Worm (Caenorhabditis elegans): ENCODE results near the gene hcp-3.

Gene hcp-3

ce11 chrIII:9646440-9647021 is 30.3 kb upstream of the hcp-3 start:
- peak; percentile 67 for TF ChIP-seq ref-2 (tag; optimal IDR thresholded peaks at IDR 0.05)
- TF ChIP-seq madf-2 (tag; optimal IDR thresholded peaks at IDR 0.05), result no peak
- no peak for TF ChIP-seq hlh-13 (GFP tag; optimal IDR thresholded peaks at IDR 0.05)
- TF ChIP-seq ceh-45 (GFP tag; IDR thresholded peaks at IDR 0.05), result no peak
- TF ChIP-seq ceh-9 (tag; optimal IDR thresholded peaks at IDR 0.05), result no peak
- no peak for TF ChIP-seq che-1 (tag; optimal IDR thresholded peaks at IDR 0.05)

DNA sequence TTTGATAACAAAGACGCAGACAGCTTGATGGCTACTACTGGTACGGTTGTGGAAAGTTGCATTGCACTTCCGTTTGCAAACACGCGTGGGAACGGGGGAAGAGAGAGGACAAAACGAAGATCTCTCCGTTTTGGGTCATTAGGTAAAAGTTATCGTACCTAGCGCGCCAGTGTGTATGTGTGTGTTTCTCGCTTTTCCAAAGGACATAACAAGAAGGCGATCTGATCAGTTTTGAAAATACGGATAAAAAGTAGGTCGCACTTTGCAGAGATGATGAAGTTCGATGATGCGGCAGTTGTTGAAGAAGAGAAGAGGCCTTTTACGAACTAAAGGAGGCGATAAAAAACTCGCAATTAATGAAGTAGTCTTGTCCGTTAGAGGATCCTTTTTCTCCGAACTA is 28.8 kb upstream of the hcp-3 start:
- TF ChIP-seq sox-2 (GFP tag; IDR thresholded peaks at IDR 0.05), result no peak
- TF ChIP-seq fax-1 (tag; optimal IDR thresholded peaks at IDR 0.05), result no peak
- TF ChIP-seq ttx-3 (tag; optimal IDR thresholded peaks at IDR 0.05), result no peak
- TF ChIP-seq elt-4 (tag; optimal IDR thresholded peaks at IDR 0.05), result no peak
- no peak for TF ChIP-seq pha-4 (tag; optimal IDR thresholded peaks at IDR 0.05)
- TF ChIP-seq lin-11 (tag; optimal IDR thresholded peaks at IDR 0.05), result no peak
- no peak for TF ChIP-seq gmeb-2 (tag; optimal IDR thresholded peaks at IDR 0.05)
- TF ChIP-seq ztf-16 (tag; optimal IDR thresholded peaks at IDR 0.05), result no peak
- no peak for TF ChIP-seq che-1 (tag; optimal IDR thresholded peaks at IDR 0.05)
- TF ChIP-seq T23F11.4 (GFP tag; optimal IDR thresholded peaks at IDR 0.05), result no peak
- no peak for TF ChIP-seq zip-5 (tag; optimal IDR thresholded peaks at IDR 0.05)
- no peak for TF ChIP-seq tbx-7 (tag; optimal IDR thresholded peaks at IDR 0.05)
- no peak for TF ChIP-seq elt-2 (tag; optimal IDR thresholded peaks at IDR 0.05)
- TF ChIP-seq ceh-30 (tag; optimal IDR thresholded peaks at IDR 0.05), result no peak
- no peak for TF ChIP-seq ref-2 (tag; optimal IDR thresholded peaks at IDR 0.05)
- TF ChIP-seq ceh-6 (GFP tag; optimal IDR thresholded peaks at IDR 0.05), result no peak
- TF ChIP-seq hlh-30 (tag; optimal IDR thresholded peaks at IDR 0.05; ENCODE audit: insufficient read depth), result no peak
- no peak for TF ChIP-seq hlh-15 (tag; optimal IDR thresholded peaks at IDR 0.05)

DNA sequence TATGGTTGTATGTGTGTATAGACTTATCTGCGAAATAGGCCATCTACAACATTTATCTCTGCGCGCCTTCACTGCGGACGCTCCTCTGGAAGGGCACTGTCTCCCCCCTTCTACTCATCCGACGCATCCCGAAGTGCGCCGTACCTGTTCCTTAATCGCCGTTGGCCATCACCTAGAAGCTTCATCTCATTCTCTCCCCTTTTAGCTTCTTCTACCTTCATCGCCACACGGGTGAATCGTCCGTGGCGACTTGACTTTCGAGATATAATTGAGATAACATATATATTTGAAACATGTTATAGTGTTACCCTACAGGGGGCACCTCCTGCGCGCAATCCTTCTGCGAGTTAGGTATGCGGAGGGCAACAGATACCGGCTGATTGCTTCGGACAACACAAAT is 25.8 kb upstream of the hcp-3 start:
- TF ChIP-seq hlh-15 (tag; optimal IDR thresholded peaks at IDR 0.05) (no peak), ceh-31 (tag; optimal IDR thresholded peaks at IDR 0.05) (peak; percentile 8), rnt-1 (tag; optimal IDR thresholded peaks at IDR 0.05) (peak; percentile 58), dve-1 (tag; optimal IDR thresholded peaks at IDR 0.05) (no peak)

- no peak for TF ChIP-seq Y22D7AL.16 (tag; optimal IDR thresholded peaks at IDR 0.05)
- TF ChIP-seq fkh-6 (tag; optimal IDR thresholded peaks at IDR 0.05), result no peak
- peak; percentile 19 for TF ChIP-seq ceh-2 (tag; optimal IDR thresholded peaks at IDR 0.05)
- no peak for TF ChIP-seq lin-11 (tag; optimal IDR thresholded peaks at IDR 0.05)
- no peak for TF ChIP-seq fkh-10 (GFP tag; optimal IDR thresholded peaks at IDR 0.05)
Measured at ce11 chrIII:9639281-9640050, 23.2 kb upstream of the hcp-3 start.

DNA sequence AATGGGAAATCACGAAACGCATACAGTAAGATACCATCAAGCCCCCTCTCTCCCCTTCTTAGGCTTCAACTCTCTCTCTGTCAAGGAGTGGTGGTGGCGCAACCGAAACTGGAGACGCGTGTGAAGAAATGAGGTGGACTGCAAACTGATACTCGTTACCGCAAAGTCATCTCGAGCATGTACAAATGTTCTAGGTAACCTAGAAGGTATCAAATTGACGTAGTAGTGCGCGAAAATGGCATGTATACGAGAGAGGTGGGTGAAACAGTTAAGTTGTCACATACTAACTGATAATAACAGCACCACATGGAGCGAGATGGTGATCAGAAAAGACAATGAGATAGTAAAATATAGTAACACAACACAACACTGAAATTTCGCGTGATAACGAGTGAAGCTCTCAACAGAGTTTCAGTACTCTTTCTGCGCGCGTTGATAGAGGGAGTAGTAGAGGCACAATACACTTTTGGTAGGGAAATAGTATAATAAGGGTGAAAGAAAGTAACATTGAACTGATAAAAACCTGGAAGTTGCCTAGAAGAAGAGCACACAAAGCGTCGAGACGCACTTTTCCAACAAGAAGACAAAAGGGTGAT is 22.0 kb upstream of the hcp-3 start:
- TF ChIP-seq elt-2 (tag; optimal IDR thresholded peaks at IDR 0.05), result peak; percentile 1
- TF ChIP-seq ceh-34 (tag; optimal IDR thresholded peaks at IDR 0.05), result peak; percentile 8
- TF ChIP-seq ceh-19 (GFP tag; optimal IDR thresholded peaks at IDR 0.05), result peak; percentile 40
- TF ChIP-seq unc-42 (tag; optimal IDR thresholded peaks at IDR 0.05), result no peak
